Worm (Caenorhabditis elegans): ENCODE results near the gene snf-9.

Gene snf-9

DNA sequence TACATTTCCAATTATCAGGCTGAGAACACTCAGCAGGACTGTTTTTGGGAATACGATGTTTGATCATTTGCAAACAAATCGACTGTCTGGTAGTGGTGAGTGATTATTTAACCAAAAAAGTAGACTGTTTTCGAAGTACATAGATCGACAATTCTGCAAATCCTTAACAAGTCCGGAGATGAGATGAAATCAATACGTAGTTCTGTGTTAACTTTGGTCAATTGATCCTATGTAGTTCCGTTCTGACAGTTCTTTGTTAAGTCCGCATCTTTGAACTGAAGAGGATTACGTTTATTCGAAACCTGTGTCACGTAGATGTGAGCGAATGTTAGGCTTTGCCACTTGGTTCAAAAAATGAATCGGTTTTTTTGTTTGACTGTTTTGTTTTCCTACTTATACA, 39.6 kb downstream of the snf-9 start, which contains the start of gene clec-199:
Gene clec-199, plus strand, starts transcription at position 301 of the 400 bp plus-strand sequence.
- TF ChIP-seq ceh-16 (tag; optimal IDR thresholded peaks at IDR 0.05), result no peak
- TF ChIP-seq hmg-11 (tag; optimal IDR thresholded peaks at IDR 0.05), result no peak
- TF ChIP-seq ceh-82 (tag; optimal IDR thresholded peaks at IDR 0.05), result no peak
- no peak for TF ChIP-seq daf-12 (tag; optimal IDR thresholded peaks at IDR 0.05)
- no peak for TF ChIP-seq nhr-76 (tag; optimal IDR thresholded peaks at IDR 0.05)
- TF ChIP-seq nhr-28 (tag; optimal IDR thresholded peaks at IDR 0.05), result no peak
- TF ChIP-seq ceh-28 (tag; optimal IDR thresholded peaks at IDR 0.05), result no peak
- no peak for TF ChIP-seq nhr-23 (tag; optimal IDR thresholded peaks at IDR 0.05)
- no peak for TF ChIP-seq nhr-25 (tag; optimal IDR thresholded peaks at IDR 0.05)
- no peak for TF ChIP-seq ztf-4 (tag; optimal IDR thresholded peaks at IDR 0.05)
- TF ChIP-seq egl-27 (tag; optimal IDR thresholded peaks at IDR 0.05), result no peak
- TF ChIP-seq nhr-77 (tag; optimal IDR thresholded peaks at IDR 0.05), result no peak
- no peak for TF ChIP-seq fkh-10 (GFP tag; optimal IDR thresholded peaks at IDR 0.05)
- TF ChIP-seq sea-2 (GFP tag; optimal IDR thresholded peaks at IDR 0.05), result no peak
- TF ChIP-seq nhr-43 (tag; optimal IDR thresholded peaks at IDR 0.05; ENCODE audit: poor library complexity, severe bottlenecking), result no peak
- no peak for TF ChIP-seq aly-2 (tag; optimal IDR thresholded peaks at IDR 0.05)
- no peak for TF ChIP-seq R02D3.7 (tag; optimal IDR thresholded peaks at IDR 0.05)

DNA sequence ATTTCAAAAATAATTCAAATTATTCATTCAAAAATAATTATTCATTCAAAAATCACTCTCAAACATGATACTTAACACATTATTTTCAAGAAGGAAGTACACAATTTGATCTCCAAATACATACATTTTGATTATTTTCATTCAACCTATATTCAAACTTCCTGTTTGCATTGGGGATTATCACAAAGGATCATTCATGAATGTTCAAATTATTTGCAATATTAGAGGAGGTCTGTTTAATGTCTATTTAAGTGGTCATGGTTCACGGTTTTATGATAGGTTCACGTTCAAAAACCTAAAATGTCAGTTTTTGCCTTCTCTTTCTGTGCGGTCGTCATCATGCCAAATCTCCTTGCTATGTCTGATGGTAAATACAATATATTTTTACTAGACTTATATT, 49.2 kb downstream of the snf-9 start, which contains the start of gene clec-202:
Gene clec-202, plus strand, starts transcription at position 301 of the 400 bp plus-strand sequence.
- no peak for TF ChIP-seq ceh-16 (tag; optimal IDR thresholded peaks at IDR 0.05)
- no peak for TF ChIP-seq nhr-25 (tag; optimal IDR thresholded peaks at IDR 0.05)
- TF ChIP-seq mml-1 (tag; optimal IDR thresholded peaks at IDR 0.05), result no peak
- TF ChIP-seq daf-12 (tag; optimal IDR thresholded peaks at IDR 0.05), result no peak
- TF ChIP-seq nhr-43 (tag; optimal IDR thresholded peaks at IDR 0.05; ENCODE audit: poor library complexity, severe bottlenecking), result no peak
- TF ChIP-seq egl-27 (tag; optimal IDR thresholded peaks at IDR 0.05), result no peak
- TF ChIP-seq elt-2 (tag; optimal IDR thresholded peaks at IDR 0.05), result no peak
- no peak for TF ChIP-seq ceh-28 (tag; optimal IDR thresholded peaks at IDR 0.05)
- no peak for TF ChIP-seq unc-39 (tag; optimal IDR thresholded peaks at IDR 0.05)
- no peak for TF ChIP-seq ZK546.5 (tag; optimal IDR thresholded peaks at IDR 0.05)
- no peak for TF ChIP-seq ztf-4 (tag; optimal IDR thresholded peaks at IDR 0.05)
- TF ChIP-seq snpc-4 (tag; optimal IDR thresholded peaks at IDR 0.05), result no peak
- TF ChIP-seq nhr-11 (tag; optimal IDR thresholded peaks at IDR 0.05), result no peak
- TF ChIP-seq nhr-28 (tag; optimal IDR thresholded peaks at IDR 0.05), result no peak
- TF ChIP-seq unc-62 (GFP tag; optimal IDR thresholded peaks at IDR 0.05), result no peak
- no peak for TF ChIP-seq elt-1 (tag; optimal IDR thresholded peaks at IDR 0.05)

All from whole organism, L3 larva.